Worm (Caenorhabditis elegans): Measurements from ENCODE around the gene F29B9.12.

Gene F29B9.12

ce11 chrIV:4669242-4669641 lies at the start of gene F29B9.12:
Gene F29B9.12 (plus strand): TSS chrIV:4669542.
- no peak for TF ChIP-seq him-1 (tag; optimal IDR thresholded peaks at IDR 0.05)
- TF ChIP-seq dao-5 (tag; optimal IDR thresholded peaks at IDR 0.05), result no peak
- TF ChIP-seq W03F9.2 (tag; optimal IDR thresholded peaks at IDR 0.05), result no peak

DNA sequence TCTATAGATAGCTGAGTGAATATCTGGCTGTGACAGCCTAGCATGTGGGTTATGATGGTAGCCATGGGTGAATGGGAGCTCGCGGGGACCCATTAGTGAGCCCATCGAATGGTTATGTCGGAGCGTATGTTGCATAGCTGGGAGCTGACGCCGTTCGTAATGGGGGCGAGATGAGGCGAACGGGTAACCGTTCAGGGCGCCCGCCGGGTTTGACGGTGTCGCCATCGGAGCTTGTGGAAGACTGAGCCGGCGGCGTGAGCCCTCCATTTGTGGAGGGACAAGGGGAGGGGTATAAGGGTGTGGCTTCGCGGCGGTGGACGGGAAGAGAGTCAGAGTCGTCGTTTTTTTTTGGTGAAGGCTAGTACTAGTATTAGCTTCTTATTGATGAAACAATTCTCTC lies 45.5 kb upstream of the F29B9.12 start:
- no peak for TF ChIP-seq him-1 (tag; optimal IDR thresholded peaks at IDR 0.05)
- TF ChIP-seq dao-5 (tag; optimal IDR thresholded peaks at IDR 0.05), result no peak
- no peak for TF ChIP-seq W03F9.2 (tag; optimal IDR thresholded peaks at IDR 0.05)

ce11 chrIV:4633393-4633792 lies 35.9 kb upstream of the F29B9.12 start, which contains the start of gene R105.1:
Gene R105.1 (plus strand): TSS chrIV:4633693.
- TF ChIP-seq him-1 (tag; optimal IDR thresholded peaks at IDR 0.05) (no peak), W03F9.2 (tag; optimal IDR thresholded peaks at IDR 0.05) (no peak), dao-5 (tag; optimal IDR thresholded peaks at IDR 0.05) (no peak)

- TF ChIP-seq him-1 (tag; optimal IDR thresholded peaks at IDR 0.05), result no peak
- TF ChIP-seq dao-5 (tag; optimal IDR thresholded peaks at IDR 0.05), result no peak
- TF ChIP-seq W03F9.2 (tag; optimal IDR thresholded peaks at IDR 0.05), result no peak
These were observed 33.3 kb upstream of the F29B9.12 start, which contains the start of gene R105.5 for ce11 chrIV:4636001-4636400. Gene R105.5 (plus strand): TSS chrIV:4636301.

ce11 chrIV:4637840-4638239 lies 31.5 kb upstream of the F29B9.12 start, which contains the start of gene F19C7.8:
Gene F19C7.8 (minus strand): TSS chrIV:4638095.
- TF ChIP-seq him-1 (tag; optimal IDR thresholded peaks at IDR 0.05), result no peak
- TF ChIP-seq dao-5 (tag; optimal IDR thresholded peaks at IDR 0.05), result no peak

- TF ChIP-seq W03F9.2 (tag; optimal IDR thresholded peaks at IDR 0.05) (no peak), dao-5 (tag; optimal IDR thresholded peaks at IDR 0.05) (no peak), him-1 (tag; optimal IDR thresholded peaks at IDR 0.05) (no peak)
These were observed 30.0 kb upstream of the F29B9.12 start for ce11 chrIV:4639352-4639751.

DNA sequence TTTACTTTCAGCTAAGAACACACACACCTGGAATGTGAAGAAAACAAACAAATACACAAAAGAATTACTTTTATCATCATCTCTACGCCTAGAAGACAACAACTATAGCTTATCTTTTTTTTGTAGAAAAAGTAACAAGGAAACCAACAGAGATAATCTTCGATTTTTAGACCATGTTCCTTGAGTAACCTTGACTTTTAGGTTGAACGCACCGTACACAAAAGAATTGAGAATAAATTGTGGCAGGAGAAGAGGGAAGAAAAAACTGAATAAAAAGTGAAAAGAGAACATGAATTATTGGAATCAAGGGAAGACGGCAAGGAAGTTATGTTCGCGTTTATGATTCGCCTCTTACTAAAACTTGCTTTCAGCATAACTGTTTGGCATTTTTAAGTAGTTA lies 28.4 kb upstream of the F29B9.12 start:
- TF ChIP-seq W03F9.2 (tag; optimal IDR thresholded peaks at IDR 0.05) (no peak), dao-5 (tag; optimal IDR thresholded peaks at IDR 0.05) (no peak), him-1 (tag; optimal IDR thresholded peaks at IDR 0.05) (no peak)

- no peak for TF ChIP-seq dao-5 (tag; optimal IDR thresholded peaks at IDR 0.05)
- TF ChIP-seq W03F9.2 (tag; optimal IDR thresholded peaks at IDR 0.05), result no peak
- no peak for TF ChIP-seq him-1 (tag; optimal IDR thresholded peaks at IDR 0.05)
These were observed 25.8 kb upstream of the F29B9.12 start for ce11 chrIV:4643577-4643976.

ce11 chrIV:4645243-4645642 lies 24.1 kb upstream of the F29B9.12 start:
- TF ChIP-seq W03F9.2 (tag; optimal IDR thresholded peaks at IDR 0.05) (no peak), him-1 (tag; optimal IDR thresholded peaks at IDR 0.05) (no peak), dao-5 (tag; optimal IDR thresholded peaks at IDR 0.05) (no peak)

DNA sequence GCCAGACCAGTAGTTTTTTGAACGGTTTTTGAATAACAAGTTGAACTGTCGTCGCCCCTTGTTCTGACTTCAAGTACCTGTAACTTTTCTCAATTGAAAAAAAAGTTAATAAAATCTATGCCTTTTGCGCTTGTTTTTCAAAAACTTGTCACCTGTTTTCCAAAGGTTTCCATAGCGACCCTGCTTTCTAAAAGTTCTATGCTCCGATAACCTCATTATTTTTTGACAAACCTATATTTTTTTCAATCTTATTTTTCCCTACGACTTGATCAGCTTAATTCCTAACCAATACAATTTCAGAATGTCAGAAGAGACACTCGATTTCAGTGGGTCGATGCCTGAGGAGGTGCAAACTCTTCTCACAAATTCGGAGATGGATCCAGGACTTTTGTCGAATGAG lies 22.0 kb upstream of the F29B9.12 start, which contains the start of gene F29B9.8:
TSS of gene F29B9.8 (plus strand) at position 301 of the 400 bp plus-strand sequence.
- TF ChIP-seq dao-5 (tag; optimal IDR thresholded peaks at IDR 0.05), result no peak
- TF ChIP-seq him-1 (tag; optimal IDR thresholded peaks at IDR 0.05), result no peak
- TF ChIP-seq W03F9.2 (tag; optimal IDR thresholded peaks at IDR 0.05), result no peak

ce11 chrIV:4649460-4649859 lies 19.9 kb upstream of the F29B9.12 start, which contains the start of gene F29B9.7:
Gene F29B9.7 (plus strand): TSS chrIV:4649760.
- TF ChIP-seq him-1 (tag; optimal IDR thresholded peaks at IDR 0.05) (no peak), dao-5 (tag; optimal IDR thresholded peaks at IDR 0.05) (no peak), W03F9.2 (tag; optimal IDR thresholded peaks at IDR 0.05) (no peak)

- TF ChIP-seq W03F9.2 (tag; optimal IDR thresholded peaks at IDR 0.05) (peak; percentile 27), dao-5 (tag; optimal IDR thresholded peaks at IDR 0.05) (no peak), him-1 (tag; optimal IDR thresholded peaks at IDR 0.05) (peak; percentile 52)
These were observed 18.7 kb upstream of the F29B9.12 start, which contains the start of gene ubc-9 for ce11 chrIV:4650624-4651094. Gene ubc-9 (plus strand): TSS chrIV:4651044.

DNA sequence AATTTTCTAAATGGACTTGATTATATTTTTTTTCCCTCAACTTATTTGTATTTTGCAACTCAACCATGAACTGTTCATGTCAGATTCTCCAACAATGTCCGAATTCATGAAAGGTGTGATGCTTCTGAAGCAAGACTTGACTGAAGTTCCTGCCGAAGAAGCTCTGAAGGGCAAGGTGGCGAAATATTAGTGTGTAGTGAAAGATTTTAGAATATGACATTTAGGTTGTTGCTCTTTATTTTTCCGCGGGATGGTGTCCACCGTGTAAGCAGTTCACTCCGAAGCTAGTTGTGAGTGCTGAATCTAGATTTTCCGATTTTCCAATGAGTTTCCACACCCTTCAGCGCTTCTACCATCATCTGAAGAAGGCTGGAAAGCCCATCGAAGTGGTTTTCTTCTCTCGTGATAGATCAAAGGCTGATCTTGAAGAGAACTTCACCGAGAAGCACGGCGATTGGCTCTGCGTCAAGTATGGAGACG lies 16.9 kb upstream of the F29B9.12 start, which contains the start of gene F29B9.5:
TSS of gene F29B9.5 (plus strand) at position 51 of the 480 bp plus-strand sequence.
- no peak for TF ChIP-seq W03F9.2 (tag; optimal IDR thresholded peaks at IDR 0.05)
- no peak for TF ChIP-seq him-1 (tag; optimal IDR thresholded peaks at IDR 0.05)
- TF ChIP-seq dao-5 (tag; optimal IDR thresholded peaks at IDR 0.05), result no peak

- TF ChIP-seq W03F9.2 (tag; optimal IDR thresholded peaks at IDR 0.05) (no peak), him-1 (tag; optimal IDR thresholded peaks at IDR 0.05) (no peak), dao-5 (tag; optimal IDR thresholded peaks at IDR 0.05) (no peak)
These were observed 16.4 kb upstream of the F29B9.12 start, which contains the start of gene psr-1 for ce11 chrIV:4652962-4653361. Gene psr-1 (plus strand): TSS chrIV:4653262.

DNA sequence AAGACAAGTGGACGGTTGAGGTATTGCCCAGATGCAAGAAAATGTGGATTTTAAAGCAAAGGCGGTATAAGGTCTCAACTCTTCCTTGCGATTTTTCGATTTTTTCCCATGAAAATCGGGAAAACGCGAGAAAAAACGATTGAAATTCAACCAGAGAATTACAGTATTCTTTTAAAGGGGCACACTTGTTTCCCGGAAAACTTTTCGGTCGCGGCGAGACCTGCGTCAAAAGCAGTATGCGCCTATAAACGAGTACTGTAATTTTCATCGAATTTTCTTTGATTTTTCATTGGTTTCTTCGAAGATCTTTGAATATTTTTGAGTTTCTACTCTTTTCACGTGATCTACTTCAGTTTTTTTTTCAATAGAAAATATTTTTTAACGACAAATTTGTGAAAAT lies 15.6 kb upstream of the F29B9.12 start:
- TF ChIP-seq him-1 (tag; optimal IDR thresholded peaks at IDR 0.05) (no peak), W03F9.2 (tag; optimal IDR thresholded peaks at IDR 0.05) (no peak), dao-5 (tag; optimal IDR thresholded peaks at IDR 0.05) (no peak)

Measured in whole organism, L4/young adult.